Worm (Caenorhabditis elegans) whole organism, early embryonic: Measurements from ENCODE around the gene ZC204.13.

Source experiments
- ama-1 ChIP-seq: fragments of 150-350 bp; optimal IDR thresholded peaks from 2 replicates; lab custom pipeline; 2014
- tbx-37 ChIP-seq: fragments of 200-800 bp; sonication (Bioruptor generic); conservative IDR thresholded peaks from 2 replicates; pipeline ENCODE4 v1.3.6; 2022; ENCODE audit warnings: missing genetic modification reagents, missing genetic modification characterization, missing compliant biosample characterization

DNA sequence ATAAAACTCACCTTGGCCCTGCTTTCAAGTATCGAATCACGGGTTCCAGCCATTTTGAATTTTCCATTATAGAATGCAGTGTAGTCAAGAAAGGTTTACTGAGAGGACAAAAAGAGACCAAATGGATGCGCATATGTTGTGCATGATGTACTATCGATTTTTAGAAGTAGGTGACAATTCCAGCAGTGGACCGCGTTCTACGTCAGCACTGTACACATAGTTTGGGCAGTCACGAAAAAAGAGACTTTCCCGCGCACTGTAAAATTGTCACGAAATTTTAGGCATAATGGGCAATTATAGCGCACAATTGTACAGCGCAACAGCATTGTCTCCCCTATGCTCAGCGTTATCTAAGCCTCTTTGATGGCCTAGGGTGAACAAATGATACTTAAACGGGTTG, 30.2 kb upstream of the ZC204.13 start, which contains the start of gene fbxc-22:
- no peak for TF ChIP-seq tbx-37 (GFP tag; lab: Robert Waterston, UW)
- no peak for TF ChIP-seq ama-1 (lab: Kevin White, UChicago)
